Fruit fly (Drosophila melanogaster): Measurements from ENCODE around the gene CG14325.

Gene CG14325

dm6 chr3R:17611411-17611810, 15.5 kb upstream of the CG14325 start, which contains the start of gene Edg91:
Edg91 (minus strand) TSS chr3R:17611511.
- no peak for TF ChIP-seq noc (tag; optimal IDR thresholded peaks at IDR 0.05)

- no peak for TF ChIP-seq noc (tag; optimal IDR thresholded peaks at IDR 0.05)
These were observed 15.1 kb upstream of the CG14325 start for dm6 chr3R:17611836-17612235.

- TF ChIP-seq noc (tag; optimal IDR thresholded peaks at IDR 0.05) = no peak
These were observed 14.3 kb upstream of the CG14325 start, which contains the start of gene CG34281 for dm6 chr3R:17612587-17612986. CG34281 (plus strand) TSS chr3R:17612887.

dm6 chr3R:17613549-17613948, 13.4 kb upstream of the CG14325 start, which contains the start of gene CG14327:
CG14327 (plus strand) TSS chr3R:17613709.
- no peak for TF ChIP-seq noc (tag; optimal IDR thresholded peaks at IDR 0.05)

dm6 chr3R:17615076-17615475, 11.9 kb upstream of the CG14325 start:
- TF ChIP-seq noc (tag; optimal IDR thresholded peaks at IDR 0.05) = no peak

- no peak for TF ChIP-seq noc (tag; optimal IDR thresholded peaks at IDR 0.05)
These were observed 11.2 kb upstream of the CG14325 start for dm6 chr3R:17615746-17616145.

dm6 chr3R:17616541-17616940, 10.4 kb upstream of the CG14325 start:
- TF ChIP-seq noc (tag; optimal IDR thresholded peaks at IDR 0.05) = no peak

- TF ChIP-seq noc (tag; optimal IDR thresholded peaks at IDR 0.05) = no peak
These were observed 9.6 kb upstream of the CG14325 start for dm6 chr3R:17617121-17617975.

- no peak for TF ChIP-seq noc (tag; optimal IDR thresholded peaks at IDR 0.05)
These were observed 9.0 kb upstream of the CG14325 start for dm6 chr3R:17617976-17618308.

dm6 chr3R:17618699-17619150, 8.2 kb upstream of the CG14325 start, which contains the start of the genes CG14324 and CG14326:
CG14324 (minus strand) TSS chr3R:17618799.
CG14326 (plus strand) TSS chr3R:17619100.
- no peak for TF ChIP-seq noc (tag; optimal IDR thresholded peaks at IDR 0.05)

- TF ChIP-seq noc (tag; optimal IDR thresholded peaks at IDR 0.05) = peak; percentile 26
These were observed 7.1 kb upstream of the CG14325 start for dm6 chr3R:17619726-17620282.

dm6 chr3R:17622062-17622766, 4.7 kb upstream of the CG14325 start, which contains the start of gene CG14323:
CG14323 (minus strand) TSS chr3R:17622112.
- TF ChIP-seq noc (tag; optimal IDR thresholded peaks at IDR 0.05) = no peak

- no peak for TF ChIP-seq noc (tag; optimal IDR thresholded peaks at IDR 0.05)
These were observed 2.4 kb upstream of the CG14325 start for dm6 chr3R:17624549-17624948.

dm6 chr3R:17624968-17625367, 2.0 kb upstream of the CG14325 start, which contains the start of gene AttD:
AttD (plus strand) TSS chr3R:17625268.
- no peak for TF ChIP-seq noc (tag; optimal IDR thresholded peaks at IDR 0.05)

dm6 chr3R:17630417-17630816, 3.5 kb downstream of the CG14325 start, which contains the start of gene CG43175:
CG43175 (plus strand) TSS chr3R:17630717.
- TF ChIP-seq noc (tag; optimal IDR thresholded peaks at IDR 0.05) = no peak
